Fruit fly (Drosophila melanogaster) whole organism, embryonic: ENCODE results near the gene CG43895.
A peak's percentile ranks its signal among the peaks of the same experiment; 100 is the strongest.

ENCODE experiments used
- Atf-2 ChIP-seq: fragments of 200-800 bp; sonication (Bioruptor generic); optimal IDR thresholded peaks from 2 replicates; lab custom pipeline; 2016; ENCODE audit warnings: missing biosample characterization, missing genetic modification characterization
- CG10462 ChIP-seq: fragments of 200-800 bp; sonication (Bioruptor generic); optimal IDR thresholded peaks from 2 replicates; lab custom pipeline; 2016; ENCODE audit warnings: missing biosample characterization, missing genetic modification characterization
- CG10959 ChIP-seq: fragments of 200-800 bp; sonication (Bioruptor generic); IDR thresholded peaks from 2 replicates; pipeline ENCODE4 v1.3.6; 2022; ENCODE audit warnings: missing biosample characterization, missing genetic modification characterization
- CG12104 ChIP-seq: fragments of 200-800 bp; sonication (Bioruptor generic); optimal IDR thresholded peaks from 3 replicates; lab custom pipeline; 2016; ENCODE audit warnings: missing biosample characterization, missing genetic modification characterization
- CG12299 ChIP-seq: fragments of 200-800 bp; sonication (Bioruptor generic); optimal IDR thresholded peaks from 2 replicates; lab custom pipeline; 2018; ENCODE audit warnings: missing biosample characterization, mild to moderate bottlenecking, missing genetic modification characterization
- CG15269 ChIP-seq: fragments of 200-800 bp; sonication (Bioruptor generic); optimal IDR thresholded peaks from 2 replicates; lab custom pipeline; 2018; ENCODE audit warnings: missing biosample characterization, mild to moderate bottlenecking, missing genetic modification characterization, moderate library complexity
- CG17359 ChIP-seq: fragments of 200-800 bp; sonication (Bioruptor generic); optimal IDR thresholded peaks from 3 replicates; lab custom pipeline; 2018; ENCODE audit warnings: missing biosample characterization, mild to moderate bottlenecking, missing genetic modification characterization, moderate library complexity
- CG17361 ChIP-seq: fragments of 200-800 bp; sonication (Bioruptor generic); IDR thresholded peaks from 3 replicates; pipeline ENCODE4 v1.3.6; 2022; ENCODE audit warnings: missing biosample characterization, missing genetic modification characterization
- CG1832 ChIP-seq: fragments of 200-800 bp; sonication (Bioruptor generic); optimal IDR thresholded peaks from 2 replicates; lab custom pipeline; 2017; ENCODE audit warnings: missing biosample characterization, mild to moderate bottlenecking, missing genetic modification characterization, inconsistent platforms
- CG18476 ChIP-seq: fragments of 200-800 bp; sonication (Bioruptor generic); optimal IDR thresholded peaks from 2 replicates; lab custom pipeline; 2016; ENCODE audit warnings: missing biosample characterization, mild to moderate bottlenecking, missing genetic modification characterization
- CG2875 ChIP-seq: fragments of 200-800 bp; sonication (Bioruptor generic); optimal IDR thresholded peaks from 2 replicates; lab custom pipeline; 2017; ENCODE audit warnings: missing biosample characterization, mild to moderate bottlenecking, missing genetic modification characterization, missing genetic modification reagents
- CG30403 ChIP-seq: fragments of 200-800 bp; sonication (Bioruptor generic); optimal IDR thresholded peaks from 3 replicates; lab custom pipeline; 2016; ENCODE audit warnings: missing biosample characterization, missing genetic modification characterization
- CG3281 ChIP-seq: fragments of 200-800 bp; sonication (Bioruptor generic); optimal IDR thresholded peaks from 3 replicates; lab custom pipeline; 2017; ENCODE audit warnings: missing biosample characterization, mild to moderate bottlenecking, missing genetic modification characterization
- CG34376 ChIP-seq: fragments of 200-800 bp; sonication (Bioruptor generic); optimal IDR thresholded peaks from 2 replicates; lab custom pipeline; 2018; ENCODE audit warnings: missing biosample characterization, mild to moderate bottlenecking, missing genetic modification characterization
- CG6683 ChIP-seq: fragments of 200-800 bp; sonication (Bioruptor generic); optimal IDR thresholded peaks from 2 replicates; lab custom pipeline; 2017; ENCODE audit warnings: missing biosample characterization, mild to moderate bottlenecking, missing genetic modification characterization, missing genetic modification reagents
- CrebB ChIP-seq: fragments of 200-800 bp; sonication (Bioruptor generic); optimal IDR thresholded peaks from 3 replicates; lab custom pipeline; 2018; ENCODE audit warnings: missing biosample characterization, mild to moderate bottlenecking, missing genetic modification characterization
- E2f2 ChIP-seq: fragments of 200-800 bp; sonication (Bioruptor generic); IDR thresholded peaks from 2 replicates; pipeline ENCODE4 v1.3.6; 2022; ENCODE audit warnings: missing biosample characterization, missing genetic modification characterization
- Elba2 ChIP-seq: fragments of 200-800 bp; sonication (Bioruptor generic); optimal IDR thresholded peaks from 3 replicates; lab custom pipeline; 2016; ENCODE audit warnings: missing biosample characterization, missing genetic modification characterization
- NC2β ChIP-seq: fragments of 200-800 bp; sonication (Bioruptor generic); optimal IDR thresholded peaks from 2 replicates; lab custom pipeline; 2016; ENCODE audit warnings: missing biosample characterization, missing genetic modification characterization
- Neu2 ChIP-seq: fragments of 200-800 bp; sonication (Bioruptor generic); optimal IDR thresholded peaks from 3 replicates; lab custom pipeline; 2016; ENCODE audit warnings: missing biosample characterization, missing genetic modification characterization, borderline replicate concordance
- Nf-YC ChIP-seq: fragments of 200-800 bp; optimal IDR thresholded peaks from 3 replicates; lab custom pipeline; 2019; ENCODE audit warnings: missing biosample characterization, mild to moderate bottlenecking, missing genetic modification characterization, moderate library complexity
- Side ChIP-seq: fragments of 200-800 bp; sonication (Bioruptor generic); optimal IDR thresholded peaks from 2 replicates; lab custom pipeline; 2016; ENCODE audit warnings: missing biosample characterization, missing genetic modification characterization
- Tbp ChIP-seq: fragments of >200 bp; optimal IDR thresholded peaks from 2 replicates; lab custom pipeline; 2018; ENCODE audit warnings: missing biosample characterization, missing genetic modification characterization
- YL-1 ChIP-seq: fragments of 200-800 bp; sonication (Bioruptor generic); optimal IDR thresholded peaks from 3 replicates; lab custom pipeline; 2017; ENCODE audit warnings: missing biosample characterization, mild to moderate bottlenecking, missing genetic modification characterization
- ab ChIP-seq: fragments of 200-800 bp; sonication (Bioruptor generic); optimal IDR thresholded peaks from 2 replicates; lab custom pipeline; 2016; ENCODE audit warnings: missing biosample characterization, missing genetic modification characterization
- ash1 ChIP-seq: fragments of 200-800 bp; sonication (Bioruptor generic); optimal IDR thresholded peaks from 2 replicates; lab custom pipeline; 2018; ENCODE audit warnings: missing biosample characterization, mild to moderate bottlenecking, missing genetic modification characterization
- az2 ChIP-seq: fragments of 200-800 bp; sonication (Bioruptor generic); optimal IDR thresholded peaks from 3 replicates; lab custom pipeline; 2016; ENCODE audit warnings: missing biosample characterization, missing genetic modification characterization
- bbx ChIP-seq: fragments of 200-800 bp; sonication (Bioruptor generic); IDR thresholded peaks from 2 replicates; pipeline ENCODE4 v1.3.6; 2022; ENCODE audit warnings: missing biosample characterization, missing genetic modification characterization; ENCODE audit not compliant: partially characterized antibody
- chif ChIP-seq, 2 experiments: fragments of 200-800 bp; sonication (Bioruptor generic); optimal IDR thresholded peaks; 3 replicates each; lab custom pipeline; 2016; ENCODE audit warnings: missing biosample characterization in 2 of 2, missing genetic modification characterization in 2 of 2
- dmrt11E ChIP-seq: fragments of 200-800 bp; sonication (Bioruptor generic); optimal IDR thresholded peaks from 3 replicates; lab custom pipeline; 2018; ENCODE audit warnings: missing biosample characterization, mild to moderate bottlenecking, missing genetic modification characterization, moderate library complexity
- ems ChIP-seq: fragments of 200-800 bp; sonication (Bioruptor generic); optimal IDR thresholded peaks from 3 replicates; lab custom pipeline; 2016; ENCODE audit warnings: missing biosample characterization, missing genetic modification characterization
- exex ChIP-seq: fragments of 200-800 bp; sonication (Bioruptor generic); optimal IDR thresholded peaks from 4 replicates; lab custom pipeline; 2018; ENCODE audit warnings: missing biosample characterization, mild to moderate bottlenecking, missing genetic modification characterization, moderate library complexity
- fu2 ChIP-seq: fragments of 200-800 bp; sonication (Bioruptor generic); optimal IDR thresholded peaks from 2 replicates; lab custom pipeline; 2016; ENCODE audit warnings: missing biosample characterization, missing genetic modification characterization
- gfzf ChIP-seq: fragments of 200-800 bp; sonication (Bioruptor generic); optimal IDR thresholded peaks from 2 replicates; lab custom pipeline; 2016; ENCODE audit warnings: missing biosample characterization, mild to moderate bottlenecking, missing genetic modification characterization, moderate library complexity
- gt ChIP-seq: fragments of 200-800 bp; sonication (Bioruptor generic); IDR thresholded peaks from 2 replicates; pipeline ENCODE4 v1.3.6; 2022; ENCODE audit warnings: missing biosample characterization, missing genetic modification characterization
- lbe ChIP-seq: fragments of 200-800 bp; sonication (Bioruptor generic); optimal IDR thresholded peaks from 2 replicates; lab custom pipeline; 2016; ENCODE audit warnings: missing biosample characterization, mild to moderate bottlenecking, missing genetic modification characterization
- lov ChIP-seq, 2 experiments: fragments of 200-800 bp in 1 of 2; fragments of >200 bp in 1 of 2; sonication (Bioruptor generic) in 1 of 2; IDR thresholded peaks in 1 of 2; optimal IDR thresholded peaks in 1 of 2; 2 replicates in 1 of 2; 3 replicates in 1 of 2; pipeline versions ENCODE4 v1.3.6 to Lab custom; 2017 to 2022; ENCODE audit warnings: missing biosample characterization in 1 of 2, missing genetic modification characterization in 1 of 2
- pfk ChIP-seq: fragments of 200-800 bp; sonication (Bioruptor generic); optimal IDR thresholded peaks from 2 replicates; lab custom pipeline; 2018; ENCODE audit warnings: missing biosample characterization, mild to moderate bottlenecking, missing genetic modification characterization, moderate library complexity
- ranshi ChIP-seq: fragments of 200-800 bp; sonication (Bioruptor generic); IDR thresholded peaks from 2 replicates; pipeline ENCODE4 v1.3.6; 2022; ENCODE audit warnings: missing biosample characterization, missing genetic modification characterization
- rib ChIP-seq: fragments of 200-800 bp; sonication (Bioruptor generic); IDR thresholded peaks from 2 replicates; pipeline ENCODE4 v1.3.6; 2022; ENCODE audit warnings: missing biosample characterization, missing genetic modification characterization
- sd ChIP-seq: fragments of 200-800 bp; sonication (Bioruptor generic); optimal IDR thresholded peaks from 3 replicates; lab custom pipeline; 2018; ENCODE audit warnings: missing biosample characterization, mild to moderate bottlenecking, missing genetic modification characterization, moderate library complexity
- tap ChIP-seq: fragments of 200-800 bp; optimal IDR thresholded peaks from 3 replicates; lab custom pipeline; 2019; ENCODE audit warnings: missing biosample characterization, mild to moderate bottlenecking, missing genetic modification characterization, moderate library complexity
- tin ChIP-seq: fragments of 200-800 bp; sonication (Bioruptor generic); optimal IDR thresholded peaks from 3 replicates; lab custom pipeline; 2016; ENCODE audit warnings: missing biosample characterization, missing genetic modification characterization
- tx ChIP-seq: fragments of 200-800 bp; sonication (Bioruptor generic); optimal IDR thresholded peaks from 2 replicates; lab custom pipeline; 2016; ENCODE audit warnings: missing biosample characterization, missing genetic modification characterization
- vnd ChIP-seq: fragments of 200-800 bp; sonication (Bioruptor generic); IDR thresholded peaks from 3 replicates; pipeline ENCODE4 v1.3.6; 2022; ENCODE audit warnings: missing biosample characterization, missing genetic modification characterization; ENCODE audit not compliant: partially characterized antibody
- wek ChIP-seq: fragments of 200-800 bp; sonication (Bioruptor generic); optimal IDR thresholded peaks from 3 replicates; lab custom pipeline; 2018; ENCODE audit warnings: missing biosample characterization, mild to moderate bottlenecking, missing genetic modification characterization, moderate library complexity
- zen2 ChIP-seq: fragments of 200-800 bp; sonication (Bioruptor generic); IDR thresholded peaks from 3 replicates; pipeline ENCODE4 v1.3.6; 2022; ENCODE audit warnings: missing biosample characterization, missing genetic modification characterization; ENCODE audit not compliant: partially characterized antibody

The CG43895 gene

DNA sequence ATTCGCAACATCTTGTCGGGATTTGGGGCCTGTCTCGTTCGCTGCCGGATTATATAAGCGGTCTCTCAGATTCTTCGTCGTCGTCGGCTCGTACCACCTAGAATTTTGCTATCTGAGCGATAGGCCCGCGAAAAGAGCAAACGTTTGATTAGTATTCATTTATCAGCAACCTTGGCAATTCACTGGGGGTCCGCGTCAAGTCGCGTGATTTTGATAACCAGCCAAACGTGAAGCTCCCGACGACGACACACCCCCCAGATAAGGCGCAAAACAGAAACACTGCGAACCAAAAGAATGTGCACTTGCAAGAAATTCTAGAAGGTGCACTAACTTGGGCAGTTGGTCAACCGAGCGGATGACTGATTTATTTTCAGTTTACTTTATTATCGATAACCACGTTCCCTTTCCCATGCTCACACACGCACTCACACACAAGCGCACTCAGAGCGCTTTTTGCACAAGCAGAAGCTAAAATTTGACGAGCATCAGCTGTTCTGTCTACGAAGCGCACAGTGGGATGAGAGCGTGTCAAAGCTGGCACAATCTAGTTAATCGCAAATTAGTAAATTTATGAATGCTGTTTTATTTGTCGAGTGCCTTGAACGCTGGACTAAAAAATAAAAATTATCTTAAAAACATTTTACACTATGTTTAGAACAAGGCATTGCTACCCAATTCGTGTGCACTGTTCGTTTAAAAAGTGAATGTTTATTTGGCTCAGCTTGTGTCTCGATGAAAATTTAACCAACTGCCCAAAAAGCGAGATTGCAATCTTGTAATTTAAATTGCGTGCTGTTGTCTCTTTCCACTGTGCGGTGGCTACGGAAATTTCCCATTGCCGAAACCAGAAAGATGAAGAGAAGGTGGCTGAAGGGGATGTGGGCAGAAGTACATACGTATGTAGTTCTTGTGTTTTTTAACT, 26.5 kb upstream of the CG43895 start (continued):
- peak; percentile 74 for TF ChIP-seq E2f2 (GFP tag; lab: Robert Waterston, UW)
- TF ChIP-seq CG34376 (GFP tag; lab: Kevin White, UChicago) = peak; percentile 90
- peak; percentile 79 for TF ChIP-seq wek (GFP tag; lab: Kevin White, UChicago)
- peak; percentile 85 for TF ChIP-seq fu2 (GFP tag; lab: Kevin White, UChicago)
- no peak for TF ChIP-seq CG1832 (GFP tag; lab: Kevin White, UChicago)
- TF ChIP-seq CG10959 = peak; percentile 79
- TF ChIP-seq CG18476 (GFP tag; lab: Kevin White, UChicago) = peak; percentile 93
- TF ChIP-seq az2 (GFP tag; lab: Kevin White, UChicago) = peak; percentile 91
- 0 out of 3 replicates have a peak, but pooled peaks have one; percentile 30 for TF ChIP-seq vnd (GFP tag; lab: Robert Waterston, UW)
- peak; percentile 92 for TF ChIP-seq tin (GFP tag; lab: Kevin White, UChicago)
- peak; percentile 90 for TF ChIP-seq NC2β (GFP tag; lab: Kevin White, UChicago)
- TF ChIP-seq CG10462 (GFP tag; lab: Kevin White, UChicago) = peak; percentile 88
- no peak for TF ChIP-seq lov (optimal IDR thresholded peaks at IDR 0.05; lab: Kevin White, UChicago)
- peak; percentile 85 for TF ChIP-seq lov (GFP tag; IDR thresholded peaks at IDR 0.05; lab: Robert Waterston, UW)
- no peak for TF ChIP-seq Tbp
- peak; percentile 89 for TF ChIP-seq Side (GFP tag; lab: Kevin White, UChicago)
- peak; percentile 91 for TF ChIP-seq CG17359
- TF ChIP-seq CrebB (tag; lab: Kevin White, UChicago) = peak; percentile 79
- peak; percentile 95 for TF ChIP-seq ems (GFP tag; lab: Kevin White, UChicago)
- TF ChIP-seq chif (GFP tag; optimal IDR thresholded peaks at IDR 0.05; lab: Kevin White, UChicago) = peak; percentile 87 to 92
- peak; percentile 90 for TF ChIP-seq ranshi (GFP tag; lab: Robert Waterston, UW)
- peak; percentile 92 for TF ChIP-seq CG2875 (GFP tag; lab: Kevin White, UChicago)
- peak; percentile 94 for TF ChIP-seq CG12104 (GFP tag; lab: Kevin White, UChicago)
- peak; percentile 87 for TF ChIP-seq tap
- TF ChIP-seq CG6683 (GFP tag; lab: Kevin White, UChicago) = peak; percentile 85
- peak; percentile 90 for TF ChIP-seq ab (GFP tag; lab: Kevin White, UChicago)
- TF ChIP-seq Elba2 (GFP tag; lab: Kevin White, UChicago) = no peak
- peak; percentile 94 for TF ChIP-seq CG3281
- peak; percentile 82 for TF ChIP-seq dmrt11E (tag; lab: Kevin White, UChicago)
- peak; percentile 73 for TF ChIP-seq Neu2
- TF ChIP-seq pfk (GFP tag; lab: Kevin White, UChicago) = peak; percentile 14
- TF ChIP-seq CG30403 (GFP tag; lab: Kevin White, UChicago) = peak; percentile 95
- peak; percentile 88 for TF ChIP-seq tx (GFP tag; lab: Kevin White, UChicago)
- TF ChIP-seq CG15269 = peak; percentile 94
- peak; percentile 84 for TF ChIP-seq gt (GFP tag; lab: Robert Waterston, UW)
- TF ChIP-seq zen2 = no peak
- TF ChIP-seq rib = peak; percentile 65
- TF ChIP-seq ash1 (GFP tag; lab: Kevin White, UChicago) = peak; percentile 59
- TF ChIP-seq sd = peak; percentile 62
- peak; percentile 93 for TF ChIP-seq Atf-2 (GFP tag; lab: Kevin White, UChicago)
- TF ChIP-seq gfzf (GFP tag; lab: Kevin White, UChicago) = peak; percentile 4
- no peak for TF ChIP-seq bbx
- peak; percentile 63 for TF ChIP-seq YL-1 (GFP tag; lab: Kevin White, UChicago)
- TF ChIP-seq exex = peak; percentile 57
- TF ChIP-seq CG17361 (GFP tag; lab: Robert Waterston, UW) = peak; percentile 97
- TF ChIP-seq lbe (GFP tag; lab: Kevin White, UChicago) = peak; percentile 90
- TF ChIP-seq Nf-YC (tag; lab: Kevin White, UChicago) = peak; percentile 84
- peak; percentile 90 for TF ChIP-seq CG12299 (tag; lab: Kevin White, UChicago)
